Worm (Caenorhabditis elegans): ENCODE data around the gene zig-2.

The zig-2 gene

DNA sequence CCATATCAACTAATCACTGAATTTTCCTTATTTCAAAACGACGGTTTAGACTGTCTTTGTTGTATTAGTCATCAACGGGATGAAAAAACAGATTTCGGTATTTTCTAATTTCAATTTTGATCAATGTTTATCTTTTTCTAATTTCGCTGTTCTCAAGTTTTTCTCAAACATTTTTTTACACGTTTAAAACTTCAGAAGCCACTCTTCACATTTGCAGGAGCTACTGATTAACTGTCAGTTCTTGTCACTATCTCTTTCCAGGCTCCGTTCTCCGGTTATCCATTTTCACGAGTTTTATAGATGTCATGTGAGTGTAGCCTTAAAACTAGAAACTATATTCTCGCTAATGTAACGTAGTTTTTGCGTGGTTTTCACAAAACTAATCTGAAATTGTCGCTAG lies 50.7 kb downstream of the zig-2 start, which contains the start of gene C04B4.4:
Gene C04B4.4 (plus strand): TSS at position 301 of the 400 bp plus-strand sequence.
- no peak for TF ChIP-seq ztf-23 (GFP tag; IDR thresholded peaks at IDR 0.05)
- TF ChIP-seq ztf-29 (GFP tag; IDR thresholded peaks at IDR 0.05): no peak
- no peak for TF ChIP-seq flt-1 (GFP tag; IDR thresholded peaks at IDR 0.05)
- no peak for TF ChIP-seq tab-1 (GFP tag; IDR thresholded peaks at IDR 0.05)
- TF ChIP-seq T22C8.4 (GFP tag; IDR thresholded peaks at IDR 0.05): no peak
- no peak for TF ChIP-seq ref-1 (GFP tag; conservative IDR thresholded peaks at IDR 0.05)
- no peak for TF ChIP-seq klf-2 (GFP tag; conservative IDR thresholded peaks at IDR 0.05)
- TF ChIP-seq med-1 (GFP tag; optimal IDR thresholded peaks at IDR 0.05; ENCODE audit: insufficient read depth): no peak
- no peak for TF ChIP-seq cog-1 (tag; optimal IDR thresholded peaks at IDR 0.05)
